Worm (Caenorhabditis elegans) whole organism, L3 larva: Measurements from ENCODE around the gene ung-1.
A peak's percentile ranks its signal among the peaks of the same experiment; 100 is the strongest.

Experiments
- R02D3.7 ChIP-seq: fragments of 150-350 bp; optimal IDR thresholded peaks from 2 replicates; lab custom pipeline; 2014; ENCODE audit warnings: missing biosample characterization, missing genetic modification characterization
- ZK546.5 ChIP-seq: sonication (generic microtip); optimal IDR thresholded peaks from 2 replicates; lab custom pipeline; 2017; ENCODE audit warnings: missing biosample characterization, missing genetic modification characterization
- aly-2 ChIP-seq: fragments of 150-350 bp; optimal IDR thresholded peaks from 2 replicates; lab custom pipeline; 2014; ENCODE audit warnings: missing biosample characterization, missing genetic modification characterization
- ama-1 ChIP-seq: fragments of 150-350 bp; optimal IDR thresholded peaks from 2 replicates; lab custom pipeline; 2018
- ceh-16 ChIP-seq: sonication (generic microtip); optimal IDR thresholded peaks from 2 replicates; lab custom pipeline; 2017; ENCODE audit warnings: missing biosample characterization, missing genetic modification characterization
- ceh-28 ChIP-seq: fragments of 150-350 bp; optimal IDR thresholded peaks from 2 replicates; lab custom pipeline; 2014; ENCODE audit warnings: missing biosample characterization, missing genetic modification reagents, missing genetic modification characterization
- ceh-9 ChIP-seq: sonication (generic microtip); optimal IDR thresholded peaks from 2 replicates; lab custom pipeline; 2018; ENCODE audit warnings: missing biosample characterization, missing genetic modification characterization
- egl-27 ChIP-seq: sonication (generic microtip); optimal IDR thresholded peaks from 4 replicates; lab custom pipeline; 2017; ENCODE audit warnings: missing biosample characterization, missing genetic modification reagents, missing genetic modification characterization
- egl-5 ChIP-seq: fragments of 150-350 bp; optimal IDR thresholded peaks from 2 replicates; lab custom pipeline; 2017; ENCODE audit warnings: missing biosample characterization, missing genetic modification reagents, missing genetic modification characterization, inconsistent platforms
- elt-1 ChIP-seq: fragments of 150-350 bp; optimal IDR thresholded peaks from 2 replicates; lab custom pipeline; 2014; ENCODE audit warnings: missing biosample characterization, missing genetic modification characterization
- elt-2 ChIP-seq: sonication (generic microtip); optimal IDR thresholded peaks from 2 replicates; lab custom pipeline; 2016; ENCODE audit warnings: missing genetic modification reagents, mild to moderate bottlenecking, missing genetic modification characterization, missing compliant biosample characterization
- elt-3 ChIP-seq, 3 experiments: fragments of 150-350 bp in 1 of 3; sonication (generic microtip) in 2 of 3; optimal IDR thresholded peaks; 2 replicates in 2 of 3; 4 replicates in 1 of 3; lab custom pipeline; 2014 to 2017; ENCODE audit warnings: missing biosample characterization in 3 of 3, missing genetic modification characterization in 3 of 3
- fkh-10 ChIP-seq: sonication (generic microtip); optimal IDR thresholded peaks from 2 replicates; lab custom pipeline; 2017; ENCODE audit warnings: missing biosample characterization, missing genetic modification reagents, missing genetic modification characterization
- fos-1 ChIP-seq: fragments of 150-350 bp; optimal IDR thresholded peaks from 2 replicates; lab custom pipeline; 2014; ENCODE audit warnings: missing biosample characterization, missing genetic modification characterization
- hmg-11 ChIP-seq: sonication (generic microtip); optimal IDR thresholded peaks from 2 replicates; lab custom pipeline; 2016; ENCODE audit warnings: missing genetic modification characterization, missing compliant biosample characterization
- jun-1 ChIP-seq: fragments of 150-350 bp; optimal IDR thresholded peaks from 2 replicates; lab custom pipeline; 2014; ENCODE audit warnings: missing biosample characterization, missing genetic modification reagents, missing genetic modification characterization
- lin-15B ChIP-seq: fragments of 150-350 bp; optimal IDR thresholded peaks from 2 replicates; lab custom pipeline; 2014; ENCODE audit warnings: missing biosample characterization, missing genetic modification characterization
- lin-39 ChIP-seq: fragments of 150-350 bp; optimal IDR thresholded peaks from 2 replicates; lab custom pipeline; 2018; ENCODE audit warnings: missing biosample characterization, missing genetic modification reagents, missing genetic modification characterization
- lsy-12 ChIP-seq: sonication (generic microtip); optimal IDR thresholded peaks from 2 replicates; lab custom pipeline; 2016; ENCODE audit warnings: mild to moderate bottlenecking, missing genetic modification characterization, missing compliant biosample characterization
- mdl-1 ChIP-seq: fragments of 150-350 bp; optimal IDR thresholded peaks from 2 replicates; lab custom pipeline; 2014; ENCODE audit warnings: missing biosample characterization, missing genetic modification characterization
- nfya-1 ChIP-seq: sonication (generic microtip); optimal IDR thresholded peaks from 2 replicates; lab custom pipeline; 2017; ENCODE audit warnings: missing genetic modification characterization, mild to moderate bottlenecking, missing compliant biosample characterization, antibody characterized with exemption, moderate library complexity; ENCODE audit not compliant: insufficient read depth
- nhr-11 ChIP-seq: fragments of 150-350 bp; optimal IDR thresholded peaks from 2 replicates; lab custom pipeline; 2014; ENCODE audit warnings: missing biosample characterization, missing genetic modification characterization
- nhr-12 ChIP-seq: fragments of 150-350 bp; optimal IDR thresholded peaks from 2 replicates; lab custom pipeline; 2014; ENCODE audit warnings: missing biosample characterization, missing genetic modification characterization
- nhr-23 ChIP-seq: fragments of 150-350 bp; optimal IDR thresholded peaks from 2 replicates; lab custom pipeline; 2014; ENCODE audit warnings: missing biosample characterization, missing genetic modification reagents, missing genetic modification characterization
- nhr-237 ChIP-seq: fragments of 150-350 bp; optimal IDR thresholded peaks from 2 replicates; lab custom pipeline; 2014; ENCODE audit warnings: missing biosample characterization, missing genetic modification characterization
- nhr-25 ChIP-seq: sonication (generic microtip); optimal IDR thresholded peaks from 2 replicates; lab custom pipeline; 2017; ENCODE audit warnings: missing biosample characterization, missing genetic modification characterization
- nhr-28 ChIP-seq: fragments of 150-350 bp; optimal IDR thresholded peaks from 2 replicates; lab custom pipeline; 2014; ENCODE audit warnings: missing biosample characterization, missing genetic modification characterization
- nhr-43 ChIP-seq: sonication (generic microtip); optimal IDR thresholded peaks from 2 replicates; lab custom pipeline; 2016; ENCODE audit warnings: mild to moderate bottlenecking, missing genetic modification characterization, missing compliant biosample characterization; ENCODE audit not compliant: poor library complexity, severe bottlenecking
- nhr-77 ChIP-seq: fragments of 150-350 bp; optimal IDR thresholded peaks from 2 replicates; lab custom pipeline; 2014; ENCODE audit warnings: missing biosample characterization, missing genetic modification characterization
- pha-4 ChIP-seq: fragments of 150-350 bp; optimal IDR thresholded peaks from 2 replicates; lab custom pipeline; 2014; ENCODE audit warnings: missing biosample characterization, missing genetic modification reagents, missing genetic modification characterization
- pqm-1 ChIP-seq: fragments of 150-350 bp; optimal IDR thresholded peaks from 2 replicates; lab custom pipeline; 2017; ENCODE audit warnings: missing biosample characterization, missing genetic modification characterization, inconsistent platforms
- sea-2 ChIP-seq: fragments of 150-350 bp; sonication (generic microtip); optimal IDR thresholded peaks from 4 replicates; lab custom pipeline; 2014; ENCODE audit warnings: missing biosample characterization, missing genetic modification reagents, missing genetic modification characterization
- skn-1 ChIP-seq: fragments of 150-350 bp; optimal IDR thresholded peaks from 2 replicates; lab custom pipeline; 2014; ENCODE audit warnings: missing biosample characterization, missing genetic modification characterization
- snpc-4 ChIP-seq: fragments of 150-350 bp; optimal IDR thresholded peaks from 2 replicates; lab custom pipeline; 2014; ENCODE audit warnings: missing biosample characterization, missing genetic modification characterization
- unc-39 ChIP-seq: sonication (generic microtip); optimal IDR thresholded peaks from 4 replicates; lab custom pipeline; 2017; ENCODE audit warnings: missing biosample characterization, missing genetic modification characterization
- unc-62 ChIP-seq: fragments of 150-350 bp; sonication (generic microtip); optimal IDR thresholded peaks from 4 replicates; lab custom pipeline; 2014; ENCODE audit warnings: missing biosample characterization, missing genetic modification reagents, missing genetic modification characterization
- zag-1 ChIP-seq: fragments of 150-350 bp; optimal IDR thresholded peaks from 2 replicates; lab custom pipeline; 2014; ENCODE audit warnings: missing biosample characterization, missing genetic modification characterization
- ztf-11 ChIP-seq: fragments of 150-350 bp; optimal IDR thresholded peaks from 2 replicates; lab custom pipeline; 2014; ENCODE audit warnings: missing biosample characterization, missing genetic modification characterization
- ztf-4 ChIP-seq: fragments of 150-350 bp; optimal IDR thresholded peaks from 2 replicates; lab custom pipeline; 2014; ENCODE audit warnings: missing biosample characterization, missing genetic modification characterization

ung-1 gene

ce11 chrIII:12005052-12005451 lies 31.2 kb upstream of the ung-1 start:
- peak; percentile 1 for TF ChIP-seq pha-4 (tag; lab: Kevin White, UChicago)

ce11 chrIII:12003264-12003663 lies 29.4 kb upstream of the ung-1 start:
- no peak for TF ChIP-seq ztf-11 (tag; lab: Kevin White, UChicago)
- no peak for TF ChIP-seq nhr-237 (tag; lab: Kevin White, UChicago)
- TF ChIP-seq ama-1: no peak
- peak in 1 of 3 experiments; percentile 48 for TF ChIP-seq elt-3 (tag; optimal IDR thresholded peaks at IDR 0.05; lab: Kevin White, UChicago)
- TF ChIP-seq egl-27 (tag; lab: Kevin White, UChicago): no peak
- TF ChIP-seq nhr-25 (tag; lab: Kevin White, UChicago): peak; percentile 60
- TF ChIP-seq nhr-77: no peak
- peak; percentile 17 for TF ChIP-seq snpc-4
- no peak for TF ChIP-seq lin-39 (tag; lab: Kevin White, UChicago)
- TF ChIP-seq nhr-23 (tag; lab: Kevin White, UChicago): peak; percentile 69
- TF ChIP-seq skn-1 (tag; lab: Kevin White, UChicago): no peak
- no peak for TF ChIP-seq zag-1 (tag; lab: Kevin White, UChicago)
- no peak for TF ChIP-seq mdl-1 (tag; lab: Kevin White, UChicago)
- TF ChIP-seq unc-62 (GFP tag; lab: Kevin White, UChicago): peak; percentile 37
- no peak for TF ChIP-seq egl-5
- TF ChIP-seq ztf-4: no peak
- TF ChIP-seq hmg-11 (tag; lab: Kevin White, UChicago): peak; percentile 9
- TF ChIP-seq lin-15B (tag; lab: Kevin White, UChicago): peak; percentile 56
- no peak for TF ChIP-seq nhr-11
- TF ChIP-seq pha-4 (tag; lab: Kevin White, UChicago): peak; percentile 89
- no peak for TF ChIP-seq ceh-9 (tag; lab: Kevin White, UChicago)
- no peak for TF ChIP-seq nhr-28 (tag; lab: Kevin White, UChicago)
- no peak for TF ChIP-seq aly-2
- no peak for TF ChIP-seq sea-2 (GFP tag; lab: Kevin White, UChicago)
- TF ChIP-seq nhr-43: no peak
- peak; percentile 93 for TF ChIP-seq elt-2 (tag; lab: Kevin White, UChicago)
- TF ChIP-seq unc-39: no peak
- TF ChIP-seq nfya-1 (tag; lab: Kevin White, UChicago): peak; percentile 63
- TF ChIP-seq fkh-10: no peak
- TF ChIP-seq R02D3.7: no peak
- no peak for TF ChIP-seq lsy-12 (tag; lab: Kevin White, UChicago)
- peak; percentile 89 for TF ChIP-seq pqm-1 (tag; lab: Kevin White, UChicago)
- peak; percentile 63 for TF ChIP-seq ceh-28 (tag; lab: Kevin White, UChicago)
- TF ChIP-seq ceh-16 (tag; lab: Kevin White, UChicago): no peak
- TF ChIP-seq nhr-12: no peak
- no peak for TF ChIP-seq elt-1 (tag; lab: Kevin White, UChicago)
- peak; percentile 90 for TF ChIP-seq jun-1
- TF ChIP-seq fos-1 (tag; lab: Kevin White, UChicago): no peak
- no peak for TF ChIP-seq ZK546.5 (tag; lab: Kevin White, UChicago)

ce11 chrIII:12002850-12003249 lies 29.0 kb upstream of the ung-1 start, which contains the start of gene Y56A3A.33:
Y56A3A.33 (minus strand) TSS chrIII:12002950.
- no peak for TF ChIP-seq aly-2
- TF ChIP-seq skn-1 (tag; lab: Kevin White, UChicago): no peak
- no peak for TF ChIP-seq egl-27 (tag; lab: Kevin White, UChicago)
- TF ChIP-seq elt-2 (tag; lab: Kevin White, UChicago): no peak
- TF ChIP-seq, all 47 proteins: peak for 0

- TF ChIP-seq R02D3.7: no peak
- no peak for TF ChIP-seq mdl-1 (tag; lab: Kevin White, UChicago)
- no peak for TF ChIP-seq pqm-1 (tag; lab: Kevin White, UChicago)
- no peak for TF ChIP-seq unc-62 (GFP tag; lab: Kevin White, UChicago)
- no peak for TF ChIP-seq nhr-43
- no peak for TF ChIP-seq fkh-10
- no peak for TF ChIP-seq pha-4 (tag; lab: Kevin White, UChicago)
Measured at ce11 chrIII:11999543-11999942, 25.6 kb upstream of the ung-1 start.
